Worm (Caenorhabditis elegans) whole organism, midembryonic: Measurements from ENCODE around the gene F54E2.9.

Experiments
- T22C8.4 ChIP-seq: fragments of 200-800 bp; sonication (Bioruptor generic); IDR thresholded peaks from 2 replicates; pipeline ENCODE4 v1.3.6; 2022; ENCODE audit warnings: missing genetic modification characterization, missing compliant biosample characterization
- cog-1 ChIP-seq: sonication (generic microtip); optimal IDR thresholded peaks from 2 replicates; lab custom pipeline; 2016; ENCODE audit warnings: missing genetic modification characterization, missing compliant biosample characterization
- flt-1 ChIP-seq: fragments of 200-800 bp; sonication (Bioruptor generic); IDR thresholded peaks from 2 replicates; pipeline ENCODE4 v1.3.6; 2022; ENCODE audit warnings: missing genetic modification characterization, missing compliant biosample characterization
- klf-2 ChIP-seq: fragments of 200-800 bp; sonication (Bioruptor generic); conservative IDR thresholded peaks from 2 replicates; pipeline ENCODE4 v1.3.6; 2022; ENCODE audit warnings: missing genetic modification reagents, missing genetic modification characterization, missing compliant biosample characterization
- med-1 ChIP-seq: sonication (generic microtip); optimal IDR thresholded peaks from 2 replicates; lab custom pipeline; 2017; ENCODE audit warnings: missing genetic modification characterization, mild to moderate bottlenecking, missing compliant biosample characterization, antibody characterized with exemption, missing genetic modification reagents; ENCODE audit not compliant: insufficient read depth
- ref-1 ChIP-seq: fragments of 200-800 bp; sonication (Bioruptor generic); conservative IDR thresholded peaks from 2 replicates; pipeline ENCODE4 v1.3.6; 2022; ENCODE audit warnings: missing genetic modification reagents, missing genetic modification characterization, missing compliant biosample characterization
- tab-1 ChIP-seq: fragments of 200-800 bp; sonication (Bioruptor generic); IDR thresholded peaks from 2 replicates; pipeline ENCODE4 v1.3.6; 2022; ENCODE audit warnings: missing genetic modification characterization, missing compliant biosample characterization
- ztf-23 ChIP-seq: fragments of 200-800 bp; sonication (Bioruptor generic); IDR thresholded peaks from 2 replicates; pipeline ENCODE4 v1.3.6; 2022; ENCODE audit warnings: missing genetic modification reagents, missing genetic modification characterization, missing compliant biosample characterization
- ztf-29 ChIP-seq: fragments of 200-800 bp; sonication (Bioruptor generic); IDR thresholded peaks from 2 replicates; pipeline ENCODE4 v1.3.6; 2022; ENCODE audit warnings: missing genetic modification reagents, missing genetic modification characterization, missing compliant biosample characterization

The F54E2.9 gene

DNA sequence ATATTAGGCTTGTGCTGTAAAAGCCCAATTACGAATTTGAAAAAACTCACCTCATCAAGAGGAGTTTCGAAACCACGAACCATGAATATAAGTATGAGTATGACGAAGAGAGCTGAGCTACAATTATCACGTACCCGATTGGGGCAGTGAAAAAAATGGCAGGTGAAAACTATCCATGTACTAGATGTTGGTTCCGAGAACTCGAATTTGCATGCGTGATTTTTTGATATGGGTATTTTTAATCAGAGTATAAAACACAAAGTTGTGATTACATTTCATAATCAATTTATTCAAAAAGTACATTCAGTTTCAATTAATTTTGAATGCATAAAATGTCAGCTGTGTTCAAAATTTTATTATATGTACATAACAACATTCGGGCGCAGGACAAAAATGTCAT lies at the start of gene F54E2.9:
Gene F54E2.9 (minus strand): TSS at position 132 of the 400 bp plus-strand sequence.
- TF ChIP-seq ztf-29 (GFP tag; lab: Robert Waterston, UW) = no peak
- TF ChIP-seq ztf-23 (GFP tag; lab: Robert Waterston, UW) = no peak
- TF ChIP-seq cog-1 (tag; lab: Kevin White, UChicago) = no peak
- no peak for TF ChIP-seq klf-2 (GFP tag; lab: Robert Waterston, UW)
- TF ChIP-seq tab-1 (GFP tag; lab: Robert Waterston, UW) = no peak
- TF ChIP-seq ref-1 (GFP tag; lab: Robert Waterston, UW) = no peak

- TF ChIP-seq T22C8.4 (GFP tag; lab: Robert Waterston, UW) = no peak
- no peak for TF ChIP-seq ztf-23 (GFP tag; lab: Robert Waterston, UW)
- TF ChIP-seq ztf-29 (GFP tag; lab: Robert Waterston, UW) = no peak
- no peak for TF ChIP-seq cog-1 (tag; lab: Kevin White, UChicago)
- no peak for TF ChIP-seq ref-1 (GFP tag; lab: Robert Waterston, UW)
- no peak for TF ChIP-seq flt-1
- no peak for TF ChIP-seq med-1
- no peak for TF ChIP-seq tab-1 (GFP tag; lab: Robert Waterston, UW)
These were observed 49.2 kb upstream of the F54E2.9 start, which contains the start of gene srh-272 for ce11 chrV:2863033-2863432. srh-272 (plus strand) TSS chrV:2863333.

ce11 chrV:2861505-2861904 lies 47.7 kb upstream of the F54E2.9 start, which contains the start of gene srh-270:
srh-270 (minus strand) TSS chrV:2861605.
- no peak for TF ChIP-seq tab-1 (GFP tag; lab: Robert Waterston, UW)
- no peak for TF ChIP-seq cog-1 (tag; lab: Kevin White, UChicago)
- TF ChIP-seq ztf-23 (GFP tag; lab: Robert Waterston, UW) = no peak
- TF ChIP-seq ztf-29 (GFP tag; lab: Robert Waterston, UW) = no peak
- no peak for TF ChIP-seq ref-1 (GFP tag; lab: Robert Waterston, UW)
- no peak for TF ChIP-seq klf-2 (GFP tag; lab: Robert Waterston, UW)
- TF ChIP-seq flt-1 = no peak
- TF ChIP-seq T22C8.4 (GFP tag; lab: Robert Waterston, UW) = no peak
- no peak for TF ChIP-seq med-1

DNA sequence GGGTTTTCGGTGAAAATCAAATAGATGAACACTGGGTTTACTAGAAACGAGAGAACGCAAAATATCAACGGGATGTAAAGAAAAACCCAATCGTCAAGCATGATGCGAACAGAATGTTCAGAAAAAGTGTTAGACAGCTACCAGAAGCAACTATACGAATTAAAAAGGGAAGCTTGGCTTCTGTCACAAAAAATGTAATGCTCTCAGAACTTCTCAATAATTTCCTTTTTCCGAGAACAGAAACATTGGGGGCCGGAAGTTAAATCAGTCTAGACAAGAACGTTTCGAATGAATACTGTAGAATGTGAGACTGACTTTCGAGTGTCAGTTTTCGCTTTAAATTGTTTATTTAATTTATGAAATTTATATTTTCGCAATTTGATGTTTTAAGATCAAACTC lies 46.0 kb upstream of the F54E2.9 start, which contains the start of gene srj-54:
Gene srj-54 (minus strand): TSS at position 101 of the 400 bp plus-strand sequence.
- no peak for TF ChIP-seq flt-1
- no peak for TF ChIP-seq ztf-23 (GFP tag; lab: Robert Waterston, UW)
- TF ChIP-seq med-1 = no peak
- TF ChIP-seq cog-1 (tag; lab: Kevin White, UChicago) = no peak
- no peak for TF ChIP-seq klf-2 (GFP tag; lab: Robert Waterston, UW)
- TF ChIP-seq ztf-29 (GFP tag; lab: Robert Waterston, UW) = no peak
- TF ChIP-seq tab-1 (GFP tag; lab: Robert Waterston, UW) = no peak

DNA sequence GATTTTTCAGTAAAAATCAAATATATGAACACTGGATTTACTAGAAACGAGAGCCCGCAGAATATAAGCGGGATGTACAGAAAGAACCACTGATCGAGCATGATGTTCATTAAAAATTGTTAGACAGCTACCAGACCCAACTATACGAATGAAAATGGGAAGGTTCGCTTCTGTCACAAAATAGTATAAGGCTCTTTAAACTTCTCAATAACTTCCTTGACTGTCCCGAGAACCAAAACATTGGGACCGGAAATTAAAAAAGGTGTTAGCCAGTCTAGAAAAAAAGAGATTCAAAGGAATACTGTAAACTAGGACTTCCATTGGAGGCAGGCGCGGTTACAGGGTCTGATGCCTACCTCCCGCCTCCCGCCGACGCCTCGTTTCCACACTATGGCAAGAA lies 44.1 kb upstream of the F54E2.9 start, which contains the start of gene srj-55:
Gene srj-55 (minus strand): TSS at position 101 of the 400 bp plus-strand sequence.
- TF ChIP-seq tab-1 (GFP tag; lab: Robert Waterston, UW) (no peak), flt-1 (no peak), klf-2 (GFP tag; lab: Robert Waterston, UW) (no peak), ztf-29 (GFP tag; lab: Robert Waterston, UW) (no peak), T22C8.4 (GFP tag; lab: Robert Waterston, UW) (no peak), med-1 (no peak), ref-1 (GFP tag; lab: Robert Waterston, UW) (no peak), cog-1 (tag; lab: Kevin White, UChicago) (no peak), ztf-23 (GFP tag; lab: Robert Waterston, UW) (no peak)

DNA sequence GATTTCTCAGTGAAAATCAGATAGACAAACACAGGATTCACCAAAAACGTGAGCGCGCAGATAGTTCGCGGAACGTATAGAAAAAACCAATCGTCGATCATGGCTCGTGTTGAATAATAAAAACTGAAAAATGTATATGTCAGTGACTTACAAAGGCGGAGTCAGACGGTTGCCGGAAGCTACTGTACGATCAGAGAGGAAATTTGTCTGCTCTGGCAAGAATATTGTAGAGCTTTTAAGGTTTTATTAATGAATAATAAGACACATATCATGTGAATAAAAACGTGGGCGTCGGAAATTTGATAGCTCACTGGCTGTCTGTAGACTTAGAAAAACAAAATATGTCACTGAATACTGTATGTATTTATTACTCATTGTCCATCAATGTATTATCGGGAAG lies 41.7 kb upstream of the F54E2.9 start, which contains the start of gene srj-57:
Gene srj-57 (minus strand): TSS at position 101 of the 400 bp plus-strand sequence.
- TF ChIP-seq ztf-29 (GFP tag; lab: Robert Waterston, UW) = no peak
- no peak for TF ChIP-seq ref-1 (GFP tag; lab: Robert Waterston, UW)
- no peak for TF ChIP-seq ztf-23 (GFP tag; lab: Robert Waterston, UW)
- TF ChIP-seq klf-2 (GFP tag; lab: Robert Waterston, UW) = no peak
- no peak for TF ChIP-seq T22C8.4 (GFP tag; lab: Robert Waterston, UW)
- TF ChIP-seq med-1 = no peak
- TF ChIP-seq cog-1 (tag; lab: Kevin White, UChicago) = no peak
- TF ChIP-seq flt-1 = no peak
- no peak for TF ChIP-seq tab-1 (GFP tag; lab: Robert Waterston, UW)

ce11 chrV:2849071-2849470 lies 35.3 kb upstream of the F54E2.9 start, which contains the start of gene ugt-53:
ugt-53 (plus strand) TSS chrV:2849343.
- no peak for TF ChIP-seq tab-1 (GFP tag; lab: Robert Waterston, UW)

- no peak for TF ChIP-seq flt-1
- TF ChIP-seq ref-1 (GFP tag; lab: Robert Waterston, UW) = no peak
- no peak for TF ChIP-seq med-1
- TF ChIP-seq ztf-29 (GFP tag; lab: Robert Waterston, UW) = no peak
- no peak for TF ChIP-seq cog-1 (tag; lab: Kevin White, UChicago)
- TF ChIP-seq T22C8.4 (GFP tag; lab: Robert Waterston, UW) = no peak
- TF ChIP-seq klf-2 (GFP tag; lab: Robert Waterston, UW) = no peak
- no peak for TF ChIP-seq tab-1 (GFP tag; lab: Robert Waterston, UW)
- TF ChIP-seq ztf-23 (GFP tag; lab: Robert Waterston, UW) = no peak
These were observed 34.6 kb upstream of the F54E2.9 start, which contains the start of gene srj-49 for ce11 chrV:2848290-2848937. srj-49 (minus strand) TSS chrV:2848340.

ce11 chrV:2845771-2846170 lies 32.0 kb upstream of the F54E2.9 start, which contains the start of gene srj-44:
srj-44 (minus strand) TSS chrV:2845871.
- TF ChIP-seq ref-1 (GFP tag; lab: Robert Waterston, UW) (no peak), klf-2 (GFP tag; lab: Robert Waterston, UW) (no peak), med-1 (no peak), tab-1 (GFP tag; lab: Robert Waterston, UW) (no peak)
